Worm (Caenorhabditis elegans) whole organism, L2 larva: ENCODE results near the gene K02F3.2.

Source experiments
- C34F6.9 ChIP-seq: fragments of 150-350 bp; optimal IDR thresholded peaks from 2 replicates; lab custom pipeline; 2014; ENCODE audit warnings: missing biosample characterization, missing genetic modification characterization
- F13H6.1 ChIP-seq: sonication (generic microtip); optimal IDR thresholded peaks from 2 replicates; lab custom pipeline; 2016; ENCODE audit warnings: missing genetic modification characterization, missing compliant biosample characterization
- ZK546.5 ChIP-seq: sonication (generic microtip); optimal IDR thresholded peaks from 2 replicates; lab custom pipeline; 2017; ENCODE audit warnings: missing biosample characterization, missing genetic modification characterization
- alr-1 ChIP-seq: fragments of 150-350 bp; optimal IDR thresholded peaks from 2 replicates; lab custom pipeline; 2014; ENCODE audit warnings: missing biosample characterization, missing genetic modification characterization
- aly-2 ChIP-seq: fragments of 150-350 bp; optimal IDR thresholded peaks from 2 replicates; lab custom pipeline; 2014; ENCODE audit warnings: missing biosample characterization, missing genetic modification characterization
- ama-1 ChIP-seq: fragments of 150-350 bp; optimal IDR thresholded peaks from 2 replicates; lab custom pipeline; 2018; ENCODE audit warnings: inconsistent platforms
- blmp-1 ChIP-seq: sonication (generic microtip); optimal IDR thresholded peaks from 2 replicates; lab custom pipeline; 2017; ENCODE audit warnings: missing genetic modification characterization, mild to moderate bottlenecking, missing compliant biosample characterization, antibody characterized with exemption, moderate library complexity; ENCODE audit not compliant: insufficient read depth
- ceh-82 ChIP-seq: fragments of 150-350 bp; optimal IDR thresholded peaks from 2 replicates; lab custom pipeline; 2014; ENCODE audit warnings: missing biosample characterization, missing genetic modification characterization
- crh-2 ChIP-seq: sonication (generic microtip); optimal IDR thresholded peaks from 2 replicates; lab custom pipeline; 2017; ENCODE audit warnings: missing biosample characterization, missing genetic modification characterization
- elt-1 ChIP-seq: fragments of 150-350 bp; optimal IDR thresholded peaks from 2 replicates; lab custom pipeline; 2014; ENCODE audit warnings: missing biosample characterization, missing genetic modification characterization
- elt-3 ChIP-seq: sonication (generic microtip); optimal IDR thresholded peaks from 2 replicates; lab custom pipeline; 2017; ENCODE audit warnings: missing biosample characterization, missing genetic modification characterization
- fos-1 ChIP-seq: fragments of 150-350 bp; optimal IDR thresholded peaks from 2 replicates; lab custom pipeline; 2014; ENCODE audit warnings: missing biosample characterization, missing genetic modification characterization
- gmeb-1 ChIP-seq: fragments of 150-350 bp; optimal IDR thresholded peaks from 2 replicates; lab custom pipeline; 2014; ENCODE audit warnings: missing biosample characterization, missing genetic modification characterization
- lin-11 ChIP-seq: fragments of 150-350 bp; sonication (generic microtip); optimal IDR thresholded peaks from 2 replicates; lab custom pipeline; 2014; ENCODE audit warnings: missing biosample characterization, missing genetic modification characterization, inconsistent platforms, mixed read lengths
- lin-13 ChIP-seq: fragments of 150-350 bp; optimal IDR thresholded peaks from 2 replicates; lab custom pipeline; 2014; ENCODE audit warnings: missing biosample characterization, missing genetic modification reagents, missing genetic modification characterization
- lsy-2 ChIP-seq, 2 experiments: fragments of 150-350 bp in 1 of 2; sonication (generic microtip) in 1 of 2; optimal IDR thresholded peaks; 2 replicates each; lab custom pipeline; 2014 to 2017; ENCODE audit warnings: missing biosample characterization in 2 of 2, missing genetic modification characterization in 2 of 2
- mab-5 ChIP-seq: fragments of 150-350 bp; optimal IDR thresholded peaks from 2 replicates; lab custom pipeline; 2014; ENCODE audit warnings: missing biosample characterization, missing genetic modification characterization
- mbf-1 ChIP-seq: sonication (generic microtip); optimal IDR thresholded peaks from 2 replicates; lab custom pipeline; 2017; ENCODE audit warnings: missing biosample characterization, missing genetic modification characterization
- mdl-1 ChIP-seq, 2 experiments: fragments of 150-350 bp in 1 of 2; sonication (generic microtip) in 1 of 2; optimal IDR thresholded peaks; 2 replicates each; lab custom pipeline; 2017; ENCODE audit warnings: missing biosample characterization in 2 of 2, missing genetic modification characterization in 2 of 2
- nhr-10 ChIP-seq: sonication (generic microtip); optimal IDR thresholded peaks from 2 replicates; lab custom pipeline; 2017; ENCODE audit warnings: missing biosample characterization, missing genetic modification characterization
- nhr-12 ChIP-seq: fragments of 150-350 bp; optimal IDR thresholded peaks from 2 replicates; lab custom pipeline; 2014; ENCODE audit warnings: missing biosample characterization, missing genetic modification characterization
- nhr-129 ChIP-seq: fragments of 150-350 bp; optimal IDR thresholded peaks from 2 replicates; lab custom pipeline; 2014; ENCODE audit warnings: missing biosample characterization, missing genetic modification characterization
- nhr-21 ChIP-seq: fragments of 150-350 bp; optimal IDR thresholded peaks from 2 replicates; lab custom pipeline; 2014; ENCODE audit warnings: missing biosample characterization, missing genetic modification characterization
- nhr-23 ChIP-seq: fragments of 150-350 bp; optimal IDR thresholded peaks from 2 replicates; lab custom pipeline; 2014; ENCODE audit warnings: missing biosample characterization, missing genetic modification reagents, missing genetic modification characterization
- nhr-237 ChIP-seq: fragments of 150-350 bp; optimal IDR thresholded peaks from 2 replicates; lab custom pipeline; 2014; ENCODE audit warnings: missing biosample characterization, missing genetic modification characterization
- nhr-6 ChIP-seq: fragments of 150-350 bp; optimal IDR thresholded peaks from 2 replicates; lab custom pipeline; 2014; ENCODE audit warnings: missing biosample characterization, missing genetic modification characterization
- nhr-77 ChIP-seq: fragments of 150-350 bp; optimal IDR thresholded peaks from 2 replicates; lab custom pipeline; 2014; ENCODE audit warnings: missing biosample characterization, missing genetic modification characterization
- sem-4 ChIP-seq: fragments of 150-350 bp; optimal IDR thresholded peaks from 2 replicates; lab custom pipeline; 2014; ENCODE audit warnings: missing biosample characterization, missing genetic modification reagents, missing genetic modification characterization
- sma-3 ChIP-seq: sonication (generic microtip); optimal IDR thresholded peaks from 2 replicates; lab custom pipeline; 2016; ENCODE audit warnings: missing genetic modification reagents, missing genetic modification characterization, missing compliant biosample characterization
- sma-9 ChIP-seq, 2 experiments: fragments of 150-350 bp in 1 of 2; sonication (generic microtip) in 1 of 2; optimal IDR thresholded peaks; 2 replicates each; lab custom pipeline; 2014 to 2016; ENCODE audit warnings: missing genetic modification characterization in 2 of 2, mild to moderate bottlenecking in 1 of 2, missing biosample characterization in 1 of 2, missing compliant biosample characterization in 1 of 2, missing genetic modification reagents in 1 of 2, moderate library complexity in 1 of 2
- snpc-4 ChIP-seq: fragments of 150-350 bp; optimal IDR thresholded peaks from 2 replicates; lab custom pipeline; 2014; ENCODE audit warnings: missing biosample characterization, missing genetic modification characterization
- unc-39 ChIP-seq: fragments of 150-350 bp; optimal IDR thresholded peaks from 2 replicates; lab custom pipeline; 2014; ENCODE audit warnings: missing biosample characterization, missing genetic modification characterization
- unc-55 ChIP-seq: fragments of 150-350 bp; sonication (generic microtip); optimal IDR thresholded peaks from 3 replicates; lab custom pipeline; 2014; ENCODE audit warnings: missing biosample characterization, missing genetic modification reagents, missing genetic modification characterization
- unc-62 ChIP-seq: fragments of 150-350 bp; optimal IDR thresholded peaks from 2 replicates; lab custom pipeline; 2014; ENCODE audit warnings: missing biosample characterization, missing genetic modification reagents, missing genetic modification characterization
- ztf-1 ChIP-seq: fragments of 200-800 bp; sonication (Bioruptor generic); conservative IDR thresholded peaks from 2 replicates; pipeline ENCODE4 v1.3.6; 2022; ENCODE audit warnings: missing genetic modification characterization, missing compliant biosample characterization
- ztf-4 ChIP-seq: fragments of 150-350 bp; optimal IDR thresholded peaks from 2 replicates; lab custom pipeline; 2014; ENCODE audit warnings: missing biosample characterization, missing genetic modification characterization

Gene K02F3.2

ce11 chrIII:852296-852695, 6.7 kb downstream of the K02F3.2 start, which contains the start of gene moma-1:
TSS of gene moma-1 (minus strand) at chrIII:852396.
- no peak for TF ChIP-seq gmeb-1 (tag; lab: Kevin White, UChicago)
- TF ChIP-seq mab-5 = no peak
- no peak for TF ChIP-seq elt-3
- no peak for TF ChIP-seq lin-11
- no peak for TF ChIP-seq ztf-4 (tag; lab: Kevin White, UChicago)
- TF ChIP-seq nhr-6 (tag; lab: Kevin White, UChicago) = no peak
- no peak for TF ChIP-seq ztf-1 (GFP tag; lab: Robert Waterston, UW)
- no peak for TF ChIP-seq sem-4 (tag; lab: Kevin White, UChicago)
- no peak for TF ChIP-seq mdl-1 (tag; optimal IDR thresholded peaks at IDR 0.05; lab: Kevin White, UChicago)
- no peak for TF ChIP-seq nhr-21 (tag; lab: Kevin White, UChicago)
- TF ChIP-seq nhr-237 (tag; lab: Kevin White, UChicago) = no peak
- TF ChIP-seq lin-13 (GFP tag; lab: Kevin White, UChicago) = no peak
- TF ChIP-seq sma-9 (GFP tag; optimal IDR thresholded peaks at IDR 0.05; lab: Kevin White, UChicago) = no peak
- TF ChIP-seq sma-9 (tag; optimal IDR thresholded peaks at IDR 0.05; lab: Kevin White, UChicago) = no peak
- no peak for TF ChIP-seq unc-62 (GFP tag; lab: Kevin White, UChicago)
- no peak for TF ChIP-seq crh-2
- no peak for TF ChIP-seq unc-39 (tag; lab: Kevin White, UChicago)
- TF ChIP-seq elt-1 (tag; lab: Kevin White, UChicago) = no peak
- no peak for TF ChIP-seq F13H6.1 (tag; lab: Kevin White, UChicago)
- no peak for TF ChIP-seq ceh-82 (tag; lab: Kevin White, UChicago)
- no peak for TF ChIP-seq nhr-12 (tag; lab: Kevin White, UChicago)

- no peak for TF ChIP-seq sem-4 (tag; lab: Kevin White, UChicago)
- no peak for TF ChIP-seq nhr-21 (tag; lab: Kevin White, UChicago)
- TF ChIP-seq nhr-6 (tag; lab: Kevin White, UChicago) = no peak
- no peak for TF ChIP-seq ztf-4 (tag; lab: Kevin White, UChicago)
- no peak for TF ChIP-seq gmeb-1 (tag; lab: Kevin White, UChicago)
- TF ChIP-seq mbf-1 (tag; lab: Kevin White, UChicago) = no peak
- no peak for TF ChIP-seq snpc-4 (tag; lab: Kevin White, UChicago)
- no peak for TF ChIP-seq aly-2 (tag; lab: Kevin White, UChicago)
- no peak for TF ChIP-seq mab-5
- TF ChIP-seq lin-11 = no peak
- no peak for TF ChIP-seq blmp-1 (tag; lab: Kevin White, UChicago)
- no peak for TF ChIP-seq crh-2
- no peak for TF ChIP-seq elt-3
- no peak for TF ChIP-seq nhr-129 (tag; lab: Kevin White, UChicago)
- no peak for TF ChIP-seq elt-1 (tag; lab: Kevin White, UChicago)
- no peak for TF ChIP-seq nhr-23 (tag; lab: Kevin White, UChicago)
These were observed 7.8 kb downstream of the K02F3.2 start for ce11 chrIII:853414-853813.

- TF ChIP-seq nhr-12 (tag; lab: Kevin White, UChicago) (no peak), lin-13 (GFP tag; lab: Kevin White, UChicago) (no peak), ZK546.5 (no peak), blmp-1 (tag; lab: Kevin White, UChicago) (peak; percentile 37), sem-4 (tag; lab: Kevin White, UChicago) (no peak), aly-2 (tag; lab: Kevin White, UChicago) (no peak), ztf-4 (tag; lab: Kevin White, UChicago) (no peak), C34F6.9 (peak; percentile 30), ztf-1 (GFP tag; lab: Robert Waterston, UW) (no peak), ceh-82 (tag; lab: Kevin White, UChicago) (no peak), mbf-1 (tag; lab: Kevin White, UChicago) (no peak), F13H6.1 (tag; lab: Kevin White, UChicago) (no peak), sma-3 (GFP tag; lab: Kevin White, UChicago) (no peak), mab-5 (no peak), unc-55 (GFP tag; lab: Kevin White, UChicago) (peak; percentile 41), fos-1 (no peak), lin-11 (no peak), ama-1 (no peak), nhr-237 (tag; lab: Kevin White, UChicago) (no peak), nhr-77 (tag; lab: Kevin White, UChicago) (no peak), nhr-23 (tag; lab: Kevin White, UChicago) (no peak), nhr-10 (no peak), nhr-21 (tag; lab: Kevin White, UChicago) (no peak), alr-1 (no peak), lsy-2 (tag; optimal IDR thresholded peaks at IDR 0.05; lab: Kevin White, UChicago) (peak in 1 of 2 experiments; percentile 25)
These were observed 8.3 kb downstream of the K02F3.2 start, which contains the start of the genes rnp-5 and tag-51 for ce11 chrIII:853859-854359. TSS of gene rnp-5 (minus strand) at chrIII:853909. TSS of gene tag-51 (plus strand) at chrIII:854221.
